Worm (Caenorhabditis elegans) whole organism, L4 larva: ENCODE results near the gene ZC302.3.

Experiments used
- F26F4.8 ChIP-seq: fragments of 200-800 bp; sonication (Bioruptor generic); conservative IDR thresholded peaks from 2 replicates; pipeline ENCODE4 v1.3.6; 2022; ENCODE audit warnings: missing genetic modification characterization, missing compliant biosample characterization
- ces-1 ChIP-seq: fragments of 150-350 bp; sonication (generic microtip); optimal IDR thresholded peaks from 4 replicates; lab custom pipeline; 2014; ENCODE audit warnings: missing biosample characterization, missing genetic modification reagents, missing genetic modification characterization
- lsy-2 ChIP-seq, 2 experiments: fragments of 150-350 bp in 1 of 2; sonication (generic microtip) in 1 of 2; optimal IDR thresholded peaks; 2 replicates each; lab custom pipeline; 2014 to 2017; ENCODE audit warnings: missing biosample characterization in 2 of 2, missing genetic modification characterization in 2 of 2
- mdl-1 ChIP-seq, 2 experiments: fragments of 150-350 bp in 1 of 2; sonication (generic microtip) in 1 of 2; optimal IDR thresholded peaks; 2 replicates each; lab custom pipeline; 2014 to 2017; ENCODE audit warnings: missing biosample characterization in 2 of 2, missing genetic modification characterization in 2 of 2
- nhr-10 ChIP-seq: fragments of 150-350 bp; optimal IDR thresholded peaks from 2 replicates; lab custom pipeline; 2014; ENCODE audit warnings: missing biosample characterization, missing genetic modification characterization
- nhr-237 ChIP-seq: sonication (generic microtip); optimal IDR thresholded peaks from 2 replicates; lab custom pipeline; 2017; ENCODE audit warnings: missing biosample characterization, missing genetic modification characterization
- nhr-41 ChIP-seq: fragments of 200-800 bp; sonication (Bioruptor generic); IDR thresholded peaks from 2 replicates; pipeline ENCODE4 v1.3.6; 2022; ENCODE audit warnings: missing genetic modification reagents, missing genetic modification characterization, missing compliant biosample characterization
- nhr-77 ChIP-seq: fragments of 150-350 bp; optimal IDR thresholded peaks from 2 replicates; lab custom pipeline; 2014; ENCODE audit warnings: missing biosample characterization, missing genetic modification characterization
- pha-4 ChIP-seq, 2 experiments: fragments of 150-350 bp in 1 of 2; fragments of 200-800 bp in 1 of 2; sonication (Bioruptor generic) in 1 of 2; IDR thresholded peaks in 1 of 2; optimal IDR thresholded peaks in 1 of 2; 2 replicates each; pipeline versions ENCODE4 v1.3.6 to Lab custom; 2014 to 2022; ENCODE audit warnings: missing genetic modification characterization in 2 of 2, missing genetic modification reagents in 2 of 2, missing biosample characterization in 1 of 2, missing compliant biosample characterization in 1 of 2
- unc-62 ChIP-seq, 3 experiments: fragments of 150-350 bp in 1 of 3; sonication (generic microtip); optimal IDR thresholded peaks in 2 of 3; peaks in 1 of 3; 1 replicate in 1 of 3; 2 replicates in 2 of 3; lab custom pipeline; 2014 to 2017; ENCODE audit warnings: missing biosample characterization in 3 of 3, missing genetic modification characterization in 3 of 3, missing genetic modification reagents in 3 of 3, missing genotype in 1 of 3
- ztf-11 ChIP-seq: fragments of 150-350 bp; optimal IDR thresholded peaks from 2 replicates; lab custom pipeline; 2014; ENCODE audit warnings: missing biosample characterization, missing genetic modification characterization

DNA sequence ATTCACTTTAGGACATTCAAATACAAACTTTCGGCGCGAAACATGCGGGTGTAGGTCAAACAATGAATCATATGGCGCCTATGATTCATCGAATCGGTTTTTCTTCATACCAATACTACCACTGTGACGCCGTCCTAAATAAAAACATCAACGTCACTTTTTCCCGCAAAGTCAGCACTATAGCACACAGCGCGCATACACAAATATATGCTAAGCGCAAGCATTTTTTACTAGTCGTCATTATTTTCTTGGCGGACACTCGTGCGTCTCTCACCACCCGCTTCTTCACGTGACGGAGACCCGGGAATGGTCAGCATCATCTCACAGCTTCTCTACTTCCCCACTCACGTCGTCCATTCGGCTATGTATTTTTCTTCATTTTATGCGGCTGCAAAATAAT is 18.1 kb downstream of the ZC302.3 start:
- TF ChIP-seq F26F4.8 (no peak), pha-4 (GFP tag; IDR thresholded peaks at IDR 0.05; lab: Robert Waterston, UW) (no peak), pha-4 (tag; optimal IDR thresholded peaks at IDR 0.05; lab: Kevin White, UChicago) (peak; percentile 17), nhr-41 (GFP tag; lab: Robert Waterston, UW) (no peak), nhr-10 (no peak), mdl-1 (tag; optimal IDR thresholded peaks at IDR 0.05; lab: Kevin White, UChicago) (peak in 1 of 2 experiments; percentile 68), nhr-237 (tag; lab: Kevin White, UChicago) (no peak), ces-1 (no peak), lsy-2 (tag; optimal IDR thresholded peaks at IDR 0.05; lab: Kevin White, UChicago) (peak in 1 of 2 experiments; percentile 19), unc-62 (GFP tag; optimal IDR thresholded peaks at IDR 0.05 in 1 of 2; lab: Kevin White, UChicago) (peak in 1 of 2 experiments; percentile 25), unc-62 (tag; optimal IDR thresholded peaks at IDR 0.05; lab: Kevin White, UChicago) (no peak), nhr-77 (no peak), ztf-11 (tag; lab: Kevin White, UChicago) (no peak)
